Worm (Caenorhabditis elegans): ENCODE data around the gene ttll-12.

ttll-12 gene

ce11 chrII:9325555-9325954 is 13.2 kb upstream of the ttll-12 start:
- TF ChIP-seq lin-39 (tag; optimal IDR thresholded peaks at IDR 0.05) (no peak), fos-1 (tag; optimal IDR thresholded peaks at IDR 0.05) (peak; percentile 70), mab-5 (tag; optimal IDR thresholded peaks at IDR 0.05) (no peak), nhr-77 (tag; optimal IDR thresholded peaks at IDR 0.05) (no peak)

ce11 chrII:9329474-9329873 is 9.3 kb upstream of the ttll-12 start, which contains the start of gene wbp-2:
Gene wbp-2 (plus strand): TSS chrII:9329774.
- no peak for TF ChIP-seq elt-1 (tag; optimal IDR thresholded peaks at IDR 0.05)
- TF ChIP-seq R02D3.7 (tag; optimal IDR thresholded peaks at IDR 0.05) = no peak
- TF ChIP-seq ceh-82 (tag; optimal IDR thresholded peaks at IDR 0.05) = no peak

ce11 chrII:9331343-9331742 is 7.5 kb upstream of the ttll-12 start, which contains the start of gene eif-3.F:
Gene eif-3.F (plus strand): TSS chrII:9331643.
- no peak for TF ChIP-seq C34F6.9 (tag; optimal IDR thresholded peaks at IDR 0.05)
- TF ChIP-seq nhr-23 (tag; optimal IDR thresholded peaks at IDR 0.05) = no peak
- no peak for TF ChIP-seq ztf-1 (GFP tag; conservative IDR thresholded peaks at IDR 0.05)
- TF ChIP-seq alr-1 (tag; optimal IDR thresholded peaks at IDR 0.05) = no peak
- TF ChIP-seq nhr-21 (tag; optimal IDR thresholded peaks at IDR 0.05) = no peak
- TF ChIP-seq ceh-82 (tag; optimal IDR thresholded peaks at IDR 0.05) = no peak
- no peak for TF ChIP-seq nhr-77 (tag; optimal IDR thresholded peaks at IDR 0.05)
- no peak for TF ChIP-seq nhr-6 (tag; optimal IDR thresholded peaks at IDR 0.05)
- TF ChIP-seq crh-2 (tag; optimal IDR thresholded peaks at IDR 0.05) = no peak
- no peak for TF ChIP-seq Y55F3AM.14 (GFP tag; optimal IDR thresholded peaks at IDR 0.05)
- no peak for TF ChIP-seq sma-3 (GFP tag; optimal IDR thresholded peaks at IDR 0.05)
- TF ChIP-seq lsy-2 (tag; optimal IDR thresholded peaks at IDR 0.05) = no peak
- no peak for TF ChIP-seq unc-62 (GFP tag; optimal IDR thresholded peaks at IDR 0.05)
- TF ChIP-seq F13H6.1 (tag; optimal IDR thresholded peaks at IDR 0.05) = no peak
- TF ChIP-seq ZK546.5 (tag; optimal IDR thresholded peaks at IDR 0.05) = no peak

DNA sequence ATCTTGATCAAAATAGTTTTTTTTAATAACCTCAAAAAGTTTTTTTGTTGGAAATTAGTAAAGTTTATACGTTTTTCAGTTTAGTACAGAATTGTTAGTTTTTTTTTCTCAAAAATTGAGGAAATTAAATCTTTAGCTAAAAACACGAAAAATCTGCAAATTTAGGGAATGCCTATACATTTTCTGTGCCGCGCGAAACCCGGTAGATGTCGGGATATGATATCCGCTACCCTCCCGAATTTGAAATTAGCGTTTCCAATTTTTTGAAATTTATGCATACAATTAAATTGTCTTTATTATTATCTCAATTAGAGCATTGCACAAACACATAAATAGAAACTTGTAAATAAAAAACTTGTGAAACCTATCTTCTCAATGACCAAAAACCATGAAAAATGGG is 5.8 kb upstream of the ttll-12 start:
- TF ChIP-seq ZK546.5 (tag; optimal IDR thresholded peaks at IDR 0.05) = no peak
- no peak for TF ChIP-seq ceh-82 (tag; optimal IDR thresholded peaks at IDR 0.05)
- TF ChIP-seq egl-27 (tag; optimal IDR thresholded peaks at IDR 0.05) = no peak
- TF ChIP-seq mdl-1 (tag; optimal IDR thresholded peaks at IDR 0.05) = no peak
- TF ChIP-seq ztf-11 (tag; optimal IDR thresholded peaks at IDR 0.05) = no peak
- TF ChIP-seq dmd-4 (tag; optimal IDR thresholded peaks at IDR 0.05) = no peak

ce11 chrII:9333714-9334113 is 5.1 kb upstream of the ttll-12 start, which contains the start of gene scp-1:
Gene scp-1 (plus strand): TSS chrII:9334014.
- no peak for TF ChIP-seq mbf-1 (tag; optimal IDR thresholded peaks at IDR 0.05)
- TF ChIP-seq sma-9 (GFP tag; optimal IDR thresholded peaks at IDR 0.05) = no peak
- TF ChIP-seq sma-9 (tag; optimal IDR thresholded peaks at IDR 0.05) = no peak
- no peak for TF ChIP-seq fos-1 (tag; optimal IDR thresholded peaks at IDR 0.05)
- no peak for TF ChIP-seq R02D3.7 (tag; optimal IDR thresholded peaks at IDR 0.05)
- TF ChIP-seq lin-11 (tag; optimal IDR thresholded peaks at IDR 0.05) = no peak
- TF ChIP-seq egl-27 (tag; optimal IDR thresholded peaks at IDR 0.05) = no peak
- TF ChIP-seq gmeb-1 (tag; optimal IDR thresholded peaks at IDR 0.05) = no peak
- TF ChIP-seq lin-13 (GFP tag; optimal IDR thresholded peaks at IDR 0.05) = no peak
- TF ChIP-seq mab-5 (tag; optimal IDR thresholded peaks at IDR 0.05) = no peak
- TF ChIP-seq skn-1 (tag; optimal IDR thresholded peaks at IDR 0.05) = no peak
- TF ChIP-seq unc-55 (GFP tag; optimal IDR thresholded peaks at IDR 0.05) = no peak
- TF ChIP-seq ceh-16 (tag; optimal IDR thresholded peaks at IDR 0.05) = no peak
- TF ChIP-seq nhr-21 (tag; optimal IDR thresholded peaks at IDR 0.05) = no peak
- TF ChIP-seq nhr-6 (tag; optimal IDR thresholded peaks at IDR 0.05) = no peak
- TF ChIP-seq crh-2 (tag; optimal IDR thresholded peaks at IDR 0.05) = no peak

- TF ChIP-seq C34F6.9 (tag; optimal IDR thresholded peaks at IDR 0.05) = peak; percentile 40
- no peak for TF ChIP-seq lin-13 (GFP tag; optimal IDR thresholded peaks at IDR 0.05)
- TF ChIP-seq ama-1 (optimal IDR thresholded peaks at IDR 0.05) = peak; percentile 81
- no peak for TF ChIP-seq nhr-25 (tag; optimal IDR thresholded peaks at IDR 0.05)
- peak; percentile 32 for TF ChIP-seq unc-55 (GFP tag; optimal IDR thresholded peaks at IDR 0.05)
Measured at ce11 chrII:9336651-9337050, 2.1 kb upstream of the ttll-12 start.
